Worm (Caenorhabditis elegans) whole organism, midembryonic: ENCODE data around the gene T16H12.2.

Experiments
- flt-1 ChIP-seq: fragments of 200-800 bp; sonication (Bioruptor generic); IDR thresholded peaks from 2 replicates; pipeline ENCODE4 v1.3.6; 2022; ENCODE audit warnings: missing genetic modification characterization, missing compliant biosample characterization
- klf-2 ChIP-seq: fragments of 200-800 bp; sonication (Bioruptor generic); conservative IDR thresholded peaks from 2 replicates; pipeline ENCODE4 v1.3.6; 2022; ENCODE audit warnings: missing genetic modification reagents, missing genetic modification characterization, missing compliant biosample characterization
- tab-1 ChIP-seq: fragments of 200-800 bp; sonication (Bioruptor generic); IDR thresholded peaks from 2 replicates; pipeline ENCODE4 v1.3.6; 2022; ENCODE audit warnings: missing genetic modification characterization, missing compliant biosample characterization
- ztf-29 ChIP-seq: fragments of 200-800 bp; sonication (Bioruptor generic); IDR thresholded peaks from 2 replicates; pipeline ENCODE4 v1.3.6; 2022; ENCODE audit warnings: missing genetic modification reagents, missing genetic modification characterization, missing compliant biosample characterization

- TF ChIP-seq flt-1 (GFP tag; lab: Robert Waterston, UW) (no peak), tab-1 (no peak), klf-2 (no peak), ztf-29 (GFP tag; lab: Robert Waterston, UW) (no peak)
These were observed 7.9 kb upstream of the T16H12.2 start, which contains the start of gene T16G12.9 for ce11 chrIII:10078151-10078550.
